Fruit fly (Drosophila melanogaster) whole organism, embryonic: ENCODE results near the gene Pcif1.

ENCODE experiments used
- C15 ChIP-seq: fragments of 200-800 bp; sonication (Bioruptor generic); IDR thresholded peaks from 3 replicates; pipeline ENCODE4 v1.3.6; 2022; ENCODE audit warnings: missing biosample characterization, missing genetic modification characterization
- CG11456 ChIP-seq: fragments of 200-800 bp; sonication (Bioruptor generic); IDR thresholded peaks from 3 replicates; pipeline ENCODE4 v1.3.6; 2022; ENCODE audit warnings: missing biosample characterization, missing genetic modification characterization
- CG12744 ChIP-seq: fragments of 200-800 bp; sonication (Bioruptor generic); optimal IDR thresholded peaks from 2 replicates; lab custom pipeline; 2016; ENCODE audit warnings: missing biosample characterization, missing genetic modification characterization
- CG13123 ChIP-seq: fragments of 200-800 bp; sonication (Bioruptor generic); optimal IDR thresholded peaks from 2 replicates; lab custom pipeline; 2016; ENCODE audit warnings: missing biosample characterization, missing genetic modification characterization
- CG16863 ChIP-seq: fragments of 200-800 bp; sonication (Bioruptor generic); optimal IDR thresholded peaks from 3 replicates; lab custom pipeline; 2016; ENCODE audit warnings: missing biosample characterization, missing genetic modification characterization
- CG17359 ChIP-seq: fragments of 200-800 bp; sonication (Bioruptor generic); optimal IDR thresholded peaks from 3 replicates; lab custom pipeline; 2018; ENCODE audit warnings: missing biosample characterization, mild to moderate bottlenecking, missing genetic modification characterization, moderate library complexity
- CG18764 ChIP-seq: fragments of 200-800 bp; sonication (Bioruptor generic); optimal IDR thresholded peaks from 3 replicates; lab custom pipeline; 2016; ENCODE audit warnings: missing biosample characterization, missing genetic modification characterization
- CG2116 ChIP-seq: fragments of 200-800 bp; sonication (Bioruptor generic); optimal IDR thresholded peaks from 3 replicates; lab custom pipeline; 2018; ENCODE audit warnings: missing biosample characterization, mild to moderate bottlenecking, missing genetic modification characterization
- CG3163 ChIP-seq: fragments of 200-800 bp; sonication (Bioruptor generic); optimal IDR thresholded peaks from 3 replicates; lab custom pipeline; 2016; ENCODE audit warnings: missing biosample characterization, missing genetic modification characterization
- CG32772 ChIP-seq: fragments of 200-800 bp; sonication (Bioruptor generic); IDR thresholded peaks from 2 replicates; pipeline ENCODE4 v1.3.6; 2022; ENCODE audit warnings: missing biosample characterization, missing genetic modification characterization
- CG33557 ChIP-seq: fragments of 200-800 bp; sonication (Bioruptor generic); optimal IDR thresholded peaks from 2 replicates; lab custom pipeline; 2019; ENCODE audit warnings: missing biosample characterization, mild to moderate bottlenecking, missing genetic modification characterization, moderate library complexity
- CG3995 ChIP-seq: fragments of 200-800 bp; sonication (Bioruptor generic); optimal IDR thresholded peaks from 3 replicates; lab custom pipeline; 2016; ENCODE audit warnings: missing biosample characterization, missing genetic modification characterization
- CG4730 ChIP-seq: fragments of 200-800 bp; sonication (Bioruptor generic); IDR thresholded peaks from 2 replicates; pipeline ENCODE4 v1.3.6; 2022; ENCODE audit warnings: missing biosample characterization, missing genetic modification characterization
- CG4820 ChIP-seq: fragments of 200-800 bp; sonication (Bioruptor generic); optimal IDR thresholded peaks from 3 replicates; lab custom pipeline; 2016; ENCODE audit warnings: missing biosample characterization, missing genetic modification characterization
- CG4854 ChIP-seq: fragments of 200-800 bp; sonication (Bioruptor generic); optimal IDR thresholded peaks from 2 replicates; lab custom pipeline; 2016; ENCODE audit warnings: missing biosample characterization, missing genetic modification characterization, inconsistent platforms
- CG7745 ChIP-seq: fragments of 200-800 bp; sonication (Bioruptor generic); optimal IDR thresholded peaks from 2 replicates; lab custom pipeline; 2018; ENCODE audit warnings: missing biosample characterization, mild to moderate bottlenecking, missing genetic modification characterization, moderate library complexity
- CG8388 ChIP-seq: fragments of 200-800 bp; sonication (Bioruptor generic); optimal IDR thresholded peaks from 2 replicates; lab custom pipeline; 2019; ENCODE audit warnings: missing biosample characterization, mild to moderate bottlenecking, missing genetic modification characterization, moderate library complexity
- CG9797 ChIP-seq: fragments of 200-800 bp; sonication (Bioruptor generic); optimal IDR thresholded peaks from 3 replicates; lab custom pipeline; 2018; ENCODE audit warnings: missing biosample characterization, mild to moderate bottlenecking, missing genetic modification characterization
- CTCF ChIP-seq: fragments of 200-800 bp; sonication (Bioruptor generic); optimal IDR thresholded peaks from 2 replicates; lab custom pipeline; 2017; ENCODE audit warnings: missing biosample characterization, mild to moderate bottlenecking, missing genetic modification characterization, moderate library complexity
- D19A ChIP-seq: fragments of 200-800 bp; optimal IDR thresholded peaks from 3 replicates; lab custom pipeline; 2019; ENCODE audit warnings: missing biosample characterization, mild to moderate bottlenecking, missing genetic modification characterization, moderate library complexity
- E2f2 ChIP-seq: fragments of 200-800 bp; sonication (Bioruptor generic); IDR thresholded peaks from 2 replicates; pipeline ENCODE4 v1.3.6; 2022; ENCODE audit warnings: missing biosample characterization, missing genetic modification characterization
- ERR ChIP-seq: fragments of 200-800 bp; sonication (Bioruptor generic); optimal IDR thresholded peaks from 2 replicates; lab custom pipeline; 2016; ENCODE audit warnings: missing biosample characterization, missing genetic modification characterization
- Ets65A ChIP-seq: fragments of 200-800 bp; sonication (Bioruptor generic); peaks from one replicate; lab custom pipeline; 2016; ENCODE audit warnings: missing biosample characterization, missing genetic modification characterization
- Fer1 ChIP-seq: fragments of 200-800 bp; sonication (Bioruptor generic); optimal IDR thresholded peaks from 2 replicates; lab custom pipeline; 2017; ENCODE audit warnings: missing biosample characterization, mild to moderate bottlenecking, missing genetic modification characterization
- HLH3B ChIP-seq: fragments of 200-800 bp; sonication (Bioruptor generic); IDR thresholded peaks from 2 replicates; pipeline ENCODE4 v1.3.6; 2022; ENCODE audit warnings: missing biosample characterization, missing genetic modification characterization
- HmgZ ChIP-seq: fragments of 200-800 bp; sonication (Bioruptor generic); optimal IDR thresholded peaks from 2 replicates; lab custom pipeline; 2018; ENCODE audit warnings: missing biosample characterization, mild to moderate bottlenecking, missing genetic modification characterization
- Hr51 ChIP-seq, 2 experiments: fragments of 200-800 bp; sonication (Bioruptor generic); optimal IDR thresholded peaks; 2 replicates in 1 of 2; 3 replicates in 1 of 2; lab custom pipeline; 2016 to 2018; ENCODE audit warnings: missing biosample characterization in 2 of 2, missing genetic modification characterization in 2 of 2, mild to moderate bottlenecking in 1 of 2, moderate library complexity in 1 of 2
- Lim3 ChIP-seq: fragments of 200-800 bp; sonication (Bioruptor generic); IDR thresholded peaks from 2 replicates; pipeline ENCODE4 v1.3.6; 2022; ENCODE audit warnings: missing biosample characterization, missing genetic modification characterization
- MESR4 ChIP-seq: fragments of 200-800 bp; sonication (Bioruptor generic); optimal IDR thresholded peaks from 2 replicates; lab custom pipeline; 2018; ENCODE audit warnings: missing biosample characterization, mild to moderate bottlenecking, missing genetic modification characterization, moderate library complexity
- NC2β ChIP-seq: fragments of 200-800 bp; sonication (Bioruptor generic); optimal IDR thresholded peaks from 2 replicates; lab custom pipeline; 2016; ENCODE audit warnings: missing biosample characterization, missing genetic modification characterization
- Neu2 ChIP-seq: fragments of 200-800 bp; sonication (Bioruptor generic); optimal IDR thresholded peaks from 3 replicates; lab custom pipeline; 2016; ENCODE audit warnings: missing biosample characterization, missing genetic modification characterization, borderline replicate concordance
- NfI ChIP-seq: fragments of 200-800 bp; sonication (Bioruptor generic); optimal IDR thresholded peaks from 3 replicates; lab custom pipeline; 2018; ENCODE audit warnings: missing biosample characterization, mild to moderate bottlenecking, missing genetic modification characterization, moderate library complexity
- Optix ChIP-seq: fragments of 200-800 bp; sonication (Bioruptor generic); IDR thresholded peaks from 3 replicates; pipeline ENCODE4 v1.3.6; 2022; ENCODE audit warnings: missing biosample characterization, missing genetic modification characterization
- Spps ChIP-seq: fragments of 200-800 bp; sonication (Bioruptor generic); optimal IDR thresholded peaks from 2 replicates; lab custom pipeline; 2018; ENCODE audit warnings: missing biosample characterization, mild to moderate bottlenecking, missing genetic modification characterization
- Sry-β ChIP-seq: fragments of 200-800 bp; sonication (Bioruptor generic); optimal IDR thresholded peaks from 2 replicates; lab custom pipeline; 2018; ENCODE audit warnings: missing biosample characterization, mild to moderate bottlenecking, missing genetic modification characterization, moderate library complexity
- al ChIP-seq: fragments of 200-800 bp; sonication (Bioruptor generic); IDR thresholded peaks from 2 replicates; pipeline ENCODE4 v1.3.6; 2022; ENCODE audit warnings: missing biosample characterization, missing genetic modification characterization
- aop ChIP-seq: fragments of 200-800 bp; sonication (Bioruptor generic); IDR thresholded peaks from 2 replicates; pipeline ENCODE4 v1.3.6; 2022; ENCODE audit warnings: missing biosample characterization, missing genetic modification characterization
- ci ChIP-seq: fragments of 200-800 bp; sonication (Bioruptor generic); IDR thresholded peaks from 3 replicates; pipeline ENCODE4 v1.3.6; 2022; ENCODE audit warnings: missing biosample characterization, missing genetic modification characterization
- dimm ChIP-seq: fragments of 200-800 bp; sonication (Bioruptor generic); IDR thresholded peaks from 2 replicates; pipeline ENCODE4 v1.3.6; 2022; ENCODE audit warnings: missing biosample characterization, missing genetic modification characterization
- eve ChIP-seq, 2 experiments: fragments of >200 bp; optimal IDR thresholded peaks; 2 replicates each; lab custom pipeline; 2017; ENCODE audit warnings: missing biosample characterization in 2 of 2, missing genetic modification characterization in 2 of 2
- exex ChIP-seq: fragments of 200-800 bp; sonication (Bioruptor generic); optimal IDR thresholded peaks from 4 replicates; lab custom pipeline; 2018; ENCODE audit warnings: missing biosample characterization, mild to moderate bottlenecking, missing genetic modification characterization, moderate library complexity
- ftz-f1 ChIP-seq: fragments of 200-800 bp; sonication (Bioruptor generic); optimal IDR thresholded peaks from 2 replicates; lab custom pipeline; 2016; ENCODE audit warnings: missing biosample characterization, missing genetic modification characterization
- h ChIP-seq: fragments of >200 bp; optimal IDR thresholded peaks from 2 replicates; lab custom pipeline; 2017
- hkb ChIP-seq, 2 experiments: fragments of 200-800 bp in 1 of 2; fragments of >200 bp in 1 of 2; sonication (Bioruptor generic) in 1 of 2; IDR thresholded peaks in 1 of 2; optimal IDR thresholded peaks in 1 of 2; 2 replicates each; pipeline versions ENCODE4 v1.3.6 to Lab custom; 2017 to 2022; ENCODE audit warnings: missing biosample characterization in 1 of 2, missing genetic modification characterization in 1 of 2
- inv ChIP-seq: fragments of 200-800 bp; sonication (Bioruptor generic); IDR thresholded peaks from 2 replicates; pipeline ENCODE4 v1.3.6; 2022; ENCODE audit warnings: missing biosample characterization, missing genetic modification characterization; ENCODE audit not compliant: partially characterized antibody
- knrl ChIP-seq: fragments of 200-800 bp; sonication (Bioruptor generic); IDR thresholded peaks from 3 replicates; pipeline ENCODE4 v1.3.6; 2022; ENCODE audit warnings: missing biosample characterization, missing genetic modification characterization; ENCODE audit not compliant: partially characterized antibody
- p53 ChIP-seq: fragments of 200-800 bp; sonication (Bioruptor generic); optimal IDR thresholded peaks from 2 replicates; lab custom pipeline; 2016; ENCODE audit warnings: missing biosample characterization, missing genetic modification characterization
- pzg ChIP-seq: fragments of 200-800 bp; sonication (Bioruptor generic); optimal IDR thresholded peaks from 3 replicates; lab custom pipeline; 2018; ENCODE audit warnings: missing biosample characterization, mild to moderate bottlenecking, missing genetic modification characterization, moderate library complexity
- tll ChIP-seq, 2 experiments: fragments of 200-800 bp in 1 of 2; fragments of >200 bp in 1 of 2; sonication (Bioruptor generic) in 1 of 2; optimal IDR thresholded peaks; 2 replicates each; lab custom pipeline; 2017 to 2019; ENCODE audit warnings: missing biosample characterization in 2 of 2, missing genetic modification characterization in 2 of 2, mild to moderate bottlenecking in 1 of 2, moderate library complexity in 1 of 2
- vvl ChIP-seq: fragments of 200-800 bp; sonication (Bioruptor generic); IDR thresholded peaks from 2 replicates; pipeline ENCODE4 v1.3.6; 2022; ENCODE audit warnings: missing biosample characterization, missing genetic modification characterization

The Pcif1 gene

dm6 chr3L:20784812-20785671, 955 bp downstream of the Pcif1 start (continued):
- TF ChIP-seq NC2β (GFP tag; lab: Kevin White, UChicago) = peak; percentile 48
- TF ChIP-seq E2f2 (GFP tag; lab: Robert Waterston, UW) = no peak; the same call in 1 of the 2 replicates
- TF ChIP-seq CG3995 (GFP tag; lab: Kevin White, UChicago) = peak; percentile 21
- TF ChIP-seq D19A (tag; lab: Kevin White, UChicago) = peak; percentile 40
- peak; percentile 24 for TF ChIP-seq NfI (GFP tag; lab: Kevin White, UChicago)
- TF ChIP-seq Sry-β (GFP tag; lab: Kevin White, UChicago) = peak; percentile 100
- TF ChIP-seq p53 = no peak
- TF ChIP-seq CG9797 (GFP tag; lab: Kevin White, UChicago) = no peak
- no peak for TF ChIP-seq MESR4 (GFP tag; lab: Kevin White, UChicago)
- TF ChIP-seq HmgZ = peak; percentile 48
- no peak for TF ChIP-seq Optix (GFP tag; lab: Robert Waterston, UW)
- no peak for TF ChIP-seq CG12744 (GFP tag; lab: Kevin White, UChicago)
- peak; percentile 50 to 58 for TF ChIP-seq Hr51 (GFP tag; optimal IDR thresholded peaks at IDR 0.05; lab: Kevin White, UChicago)
- peak; percentile 5 for TF ChIP-seq exex
- no peak for TF ChIP-seq Lim3 (GFP tag; lab: Robert Waterston, UW)
- TF ChIP-seq CG4820 = no peak
- no peak for TF ChIP-seq CG16863
- TF ChIP-seq CG32772 (GFP tag; lab: Robert Waterston, UW) = no peak
- TF ChIP-seq CG18764 (GFP tag; lab: Kevin White, UChicago) = no peak
- TF ChIP-seq CG33557 (GFP tag; lab: Kevin White, UChicago) = peak; percentile 41
- no peak for TF ChIP-seq al (GFP tag; lab: Robert Waterston, UW)
- no peak for TF ChIP-seq CG8388 (GFP tag; lab: Kevin White, UChicago)
- TF ChIP-seq vvl (GFP tag; lab: Robert Waterston, UW) = peak; percentile 68
- peak; percentile 17 for TF ChIP-seq Neu2 (GFP tag; lab: Kevin White, UChicago)
- no peak for TF ChIP-seq CG4730 (GFP tag; lab: Robert Waterston, UW)
- TF ChIP-seq eve (GFP tag; optimal IDR thresholded peaks at IDR 0.05; lab: Kevin White, UChicago) = no peak
- no peak for TF ChIP-seq CG13123
- no peak for TF ChIP-seq h
- TF ChIP-seq CG3163 (GFP tag; lab: Kevin White, UChicago) = no peak
- TF ChIP-seq HLH3B = no peak
- TF ChIP-seq C15 (GFP tag; lab: Robert Waterston, UW) = no peak
- TF ChIP-seq inv (GFP tag; lab: Robert Waterston, UW) = 0 out of 2 replicates have a peak, but pooled peaks have one; percentile 27
- TF ChIP-seq tll (GFP tag; optimal IDR thresholded peaks at IDR 0.05; lab: Kevin White, UChicago) = no peak
- TF ChIP-seq CG11456 (GFP tag; lab: Robert Waterston, UW) = no peak
- TF ChIP-seq Ets65A (GFP tag; lab: Kevin White, UChicago) = peak; percentile 26
- TF ChIP-seq ERR = no peak
- TF ChIP-seq knrl (GFP tag; lab: Robert Waterston, UW) = no peak; the same call in 2 of the 3 replicates
- peak; percentile 2 for TF ChIP-seq CG4854
- no peak for TF ChIP-seq dimm
- peak; percentile 15 for TF ChIP-seq CTCF
- TF ChIP-seq CG7745 (tag; lab: Kevin White, UChicago) = no peak
- TF ChIP-seq ftz-f1 (GFP tag; lab: Kevin White, UChicago) = peak; percentile 80
- TF ChIP-seq CG17359 (tag; lab: Kevin White, UChicago) = peak; percentile 16
- TF ChIP-seq hkb (optimal IDR thresholded peaks at IDR 0.05; lab: Kevin White, UChicago) = no peak
- TF ChIP-seq hkb (GFP tag; IDR thresholded peaks at IDR 0.05; lab: Robert Waterston, UW) = peak; percentile 48; the same call in 1 of the 2 replicates
- peak; percentile 46 for TF ChIP-seq CG2116 (GFP tag; lab: Kevin White, UChicago)
- TF ChIP-seq Spps (tag; lab: Kevin White, UChicago) = no peak
- peak; percentile 35; the same call in 1 of the 3 replicates for TF ChIP-seq ci (GFP tag; lab: Robert Waterston, UW)
- no peak for TF ChIP-seq aop (GFP tag; lab: Robert Waterston, UW)
- TF ChIP-seq pzg (GFP tag; lab: Kevin White, UChicago) = peak; percentile 12
- TF ChIP-seq Fer1 (GFP tag; lab: Kevin White, UChicago) = peak; percentile 51
